Worm (Caenorhabditis elegans) whole organism, L1 larva: ENCODE data around the gene H39E23.3.
A peak's percentile ranks its signal among the peaks of the same experiment; 100 is the strongest.

ENCODE experiments used
- C04F5.9 ChIP-seq: sonication (generic microtip); optimal IDR thresholded peaks from 2 replicates; lab custom pipeline; 2016; ENCODE audit warnings: missing genetic modification characterization, missing compliant biosample characterization
- C34B4.2 ChIP-seq: sonication (generic microtip); optimal IDR thresholded peaks from 2 replicates; lab custom pipeline; 2017; ENCODE audit warnings: mild to moderate bottlenecking, missing genetic modification characterization, missing compliant biosample characterization
- aly-2 ChIP-seq: fragments of 150-350 bp; optimal IDR thresholded peaks from 2 replicates; lab custom pipeline; 2014; ENCODE audit warnings: missing biosample characterization, missing genetic modification characterization
- ceh-88 ChIP-seq: fragments of 200-800 bp; sonication (Bioruptor generic); IDR thresholded peaks from 2 replicates; pipeline ENCODE4 v1.3.6; 2022; ENCODE audit warnings: missing genetic modification characterization, missing compliant biosample characterization
- ceh-90 ChIP-seq: sonication (generic microtip); optimal IDR thresholded peaks from 2 replicates; lab custom pipeline; 2016; ENCODE audit warnings: missing genetic modification characterization, missing compliant biosample characterization
- dsc-1 ChIP-seq: sonication (generic microtip); optimal IDR thresholded peaks from 2 replicates; lab custom pipeline; 2016; ENCODE audit warnings: mild to moderate bottlenecking, missing genetic modification characterization, missing compliant biosample characterization
- efl-1 ChIP-seq, 4 experiments: fragments of 150-350 bp; optimal IDR thresholded peaks in 3 of 4; peaks in 1 of 4; 1 replicate in 1 of 4; 2 replicates in 3 of 4; lab custom pipeline; 2014; ENCODE audit warnings: missing biosample characterization in 2 of 4, missing genetic modification characterization in 2 of 4, missing genetic modification reagents in 2 of 4
- elt-3 ChIP-seq, 6 experiments: fragments of 150-350 bp in 1 of 6; sonication (generic microtip); optimal IDR thresholded peaks; 2 replicates each; lab custom pipeline; 2017 to 2018; ENCODE audit warnings: missing biosample characterization in 6 of 6, missing genetic modification characterization in 6 of 6, inconsistent platforms in 1 of 6
- fkh-4 ChIP-seq: sonication (generic microtip); optimal IDR thresholded peaks from 2 replicates; lab custom pipeline; 2016; ENCODE audit warnings: missing compliant biosample characterization, missing genetic modification characterization, borderline replicate concordance
- irx-1 ChIP-seq: sonication (generic microtip); optimal IDR thresholded peaks from 2 replicates; lab custom pipeline; 2016; ENCODE audit warnings: missing genetic modification characterization, missing compliant biosample characterization
- lin-14 ChIP-seq: fragments of 200-800 bp; sonication (Bioruptor generic); optimal IDR thresholded peaks from 2 replicates; lab custom pipeline; 2018; ENCODE audit warnings: mild to moderate bottlenecking, missing genetic modification characterization, moderate library complexity, missing compliant biosample characterization
- lin-35 ChIP-seq, 2 experiments: fragments of 150-350 bp; optimal IDR thresholded peaks; 2 replicates each; lab custom pipeline; 2014; ENCODE audit warnings: missing biosample characterization in 2 of 2, missing genetic modification characterization in 2 of 2, missing genetic modification reagents in 2 of 2
- mep-1 ChIP-seq: fragments of 150-350 bp; optimal IDR thresholded peaks from 2 replicates; lab custom pipeline; 2014; ENCODE audit warnings: missing biosample characterization, missing genetic modification characterization
- nhr-12 ChIP-seq: sonication (generic microtip); optimal IDR thresholded peaks from 2 replicates; lab custom pipeline; 2017; ENCODE audit warnings: missing biosample characterization, missing genetic modification characterization
- nhr-20 ChIP-seq: sonication (generic microtip); optimal IDR thresholded peaks from 2 replicates; lab custom pipeline; 2016; ENCODE audit warnings: mild to moderate bottlenecking, missing genetic modification characterization, missing compliant biosample characterization
- nhr-28 ChIP-seq: fragments of 150-350 bp; optimal IDR thresholded peaks from 2 replicates; lab custom pipeline; 2014; ENCODE audit warnings: missing biosample characterization, missing genetic modification characterization
- nhr-71 ChIP-seq: sonication (generic microtip); optimal IDR thresholded peaks from 2 replicates; lab custom pipeline; 2016; ENCODE audit warnings: mild to moderate bottlenecking, missing genetic modification characterization, moderate library complexity, missing compliant biosample characterization
- nhr-85 ChIP-seq: sonication (generic microtip); peaks from one replicate; lab custom pipeline; 2016; ENCODE audit warnings: missing genetic modification characterization, inconsistent platforms, missing compliant biosample characterization
- nhr-90 ChIP-seq: sonication (generic microtip); optimal IDR thresholded peaks from 2 replicates; lab custom pipeline; 2016; ENCODE audit warnings: mild to moderate bottlenecking, missing genetic modification characterization, missing compliant biosample characterization; ENCODE audit not compliant: poor library complexity
- pax-3 ChIP-seq: fragments of 200-800 bp; sonication (Bioruptor generic); optimal IDR thresholded peaks from 2 replicates; lab custom pipeline; 2018; ENCODE audit warnings: mild to moderate bottlenecking, missing genetic modification characterization, moderate library complexity, missing compliant biosample characterization
- rnt-1 ChIP-seq: sonication (generic microtip); optimal IDR thresholded peaks from 2 replicates; lab custom pipeline; 2016; ENCODE audit warnings: mild to moderate bottlenecking, missing genetic modification characterization, moderate library complexity, missing compliant biosample characterization
- snu-23 ChIP-seq: sonication (generic microtip); optimal IDR thresholded peaks from 2 replicates; lab custom pipeline; 2016; ENCODE audit warnings: missing genetic modification characterization, missing compliant biosample characterization
- tbx-2 ChIP-seq: sonication (generic microtip); optimal IDR thresholded peaks from 2 replicates; lab custom pipeline; 2016; ENCODE audit warnings: missing genetic modification characterization, missing compliant biosample characterization
- unc-130 ChIP-seq: fragments of 150-350 bp; optimal IDR thresholded peaks from 2 replicates; lab custom pipeline; 2017; ENCODE audit warnings: missing biosample characterization, missing genetic modification characterization, inconsistent platforms
- unc-86 ChIP-seq: sonication (generic microtip); optimal IDR thresholded peaks from 2 replicates; lab custom pipeline; 2016; ENCODE audit warnings: missing genetic modification characterization, missing compliant biosample characterization
- vab-15 ChIP-seq: sonication (generic microtip); optimal IDR thresholded peaks from 2 replicates; lab custom pipeline; 2017; ENCODE audit warnings: missing genotype, mild to moderate bottlenecking, missing genetic modification characterization, missing compliant biosample characterization
- zag-1 ChIP-seq: fragments of 150-350 bp; optimal IDR thresholded peaks from 2 replicates; lab custom pipeline; 2014; ENCODE audit warnings: missing biosample characterization, missing genetic modification characterization

H39E23.3 gene

ce11 chrV:14150966-14151365, 43.4 kb downstream of the H39E23.3 start (continued):
- TF ChIP-seq unc-86 (tag; lab: Kevin White, UChicago) (no peak), nhr-28 (tag; lab: Kevin White, UChicago) (no peak), C34B4.2 (tag; lab: Kevin White, UChicago) (no peak), unc-130 (tag; lab: Kevin White, UChicago) (no peak), mep-1 (peak; percentile 27), nhr-85 (tag; lab: Kevin White, UChicago) (peak; percentile 53), lin-14 (GFP tag; lab: Kevin White, UChicago) (peak; percentile 66)

- peak; percentile 66 for TF ChIP-seq lin-14 (GFP tag; lab: Kevin White, UChicago)
- TF ChIP-seq tbx-2 (tag; lab: Kevin White, UChicago): peak; percentile 14
- peak; percentile 7 for TF ChIP-seq snu-23 (GFP tag; lab: Kevin White, UChicago)
- TF ChIP-seq pax-3: no peak
- TF ChIP-seq rnt-1 (tag; lab: Kevin White, UChicago): peak; percentile 23
- peak; percentile 38 for TF ChIP-seq fkh-4 (tag; lab: Kevin White, UChicago)
- TF ChIP-seq ceh-90 (tag; lab: Kevin White, UChicago): no peak
- no peak for TF ChIP-seq zag-1 (tag; lab: Kevin White, UChicago)
- peak; percentile 36 for TF ChIP-seq irx-1 (tag; lab: Kevin White, UChicago)
- no peak for TF ChIP-seq lin-35 (GFP tag; optimal IDR thresholded peaks at IDR 0.05; lab: Kevin White, UChicago)
- peak; percentile 72 for TF ChIP-seq dsc-1 (tag; lab: Kevin White, UChicago)
- TF ChIP-seq nhr-90: no peak
- TF ChIP-seq efl-1 (optimal IDR thresholded peaks at IDR 0.05; lab: Kevin White, UChicago): peak in 1 of 2 experiments; percentile 7
- peak in 1 of 2 experiments; percentile 3 for TF ChIP-seq efl-1 (GFP tag; optimal IDR thresholded peaks at IDR 0.05 in 1 of 2; lab: Kevin White, UChicago)
- TF ChIP-seq elt-3 (tag; optimal IDR thresholded peaks at IDR 0.05; lab: Kevin White, UChicago): no peak
- TF ChIP-seq aly-2 (tag; lab: Kevin White, UChicago): no peak
- peak; percentile 12 for TF ChIP-seq nhr-20 (tag; lab: Kevin White, UChicago)
- peak; percentile 63 for TF ChIP-seq nhr-71
- TF ChIP-seq, all 84 proteins: peak for 10
Measured at ce11 chrV:14153615-14154014, 46.0 kb downstream of the H39E23.3 start.

ce11 chrV:14156468-14156867, 48.9 kb downstream of the H39E23.3 start, which contains the start of gene AH10.2:
Gene AH10.2 (plus strand): TSS chrV:14156768.
- TF ChIP-seq nhr-20 (tag; lab: Kevin White, UChicago) (no peak), ceh-88 (GFP tag; lab: Robert Waterston, UW) (no peak), nhr-12 (tag; lab: Kevin White, UChicago) (no peak), C34B4.2 (tag; lab: Kevin White, UChicago) (no peak), mep-1 (no peak), zag-1 (tag; lab: Kevin White, UChicago) (no peak), tbx-2 (tag; lab: Kevin White, UChicago) (no peak), C04F5.9 (tag; lab: Kevin White, UChicago) (no peak), vab-15 (tag; lab: Kevin White, UChicago) (no peak)
